Worm (Caenorhabditis elegans): ENCODE results near the gene srd-49.

- no peak for TF ChIP-seq pes-1 (GFP tag; IDR thresholded peaks at IDR 0.05)
- no peak for TF ChIP-seq sea-1 (GFP tag; conservative IDR thresholded peaks at IDR 0.05)
- TF ChIP-seq hnd-1 (tag; optimal IDR thresholded peaks at IDR 0.05), result no peak
- no peak for TF ChIP-seq flt-1 (GFP tag; IDR thresholded peaks at IDR 0.05)
- TF ChIP-seq scrt-1 (GFP tag; IDR thresholded peaks at IDR 0.05), result no peak
- no peak for TF ChIP-seq ama-1 (optimal IDR thresholded peaks at IDR 0.05)
- no peak for TF ChIP-seq tbx-11 (GFP tag; IDR thresholded peaks at IDR 0.05)
- no peak for TF ChIP-seq ceh-13 (GFP tag; optimal IDR thresholded peaks at IDR 0.05)
- TF ChIP-seq tbx-37 (GFP tag; conservative IDR thresholded peaks at IDR 0.05), result no peak
- TF ChIP-seq tra-4 (tag; optimal IDR thresholded peaks at IDR 0.05), result no peak
- no peak for TF ChIP-seq hmg-4 (GFP tag; optimal IDR thresholded peaks at IDR 0.05)
- TF ChIP-seq ceh-36 (tag; optimal IDR thresholded peaks at IDR 0.05), result no peak
- TF ChIP-seq B0310.2 (tag; optimal IDR thresholded peaks at IDR 0.05), result no peak
These were observed 10.9 kb downstream of the srd-49 start, which contains the start of gene C08B6.2 for ce11 chrV:10105412-10105811.
